Worm (Caenorhabditis elegans): ENCODE results near the gene C23G10.10.

C23G10.10 gene

ce11 chrIII:6245728-6246127, 31.9 kb upstream of the C23G10.10 start, which contains the start of gene bcas-2:
Gene bcas-2 (minus strand): TSS chrIII:6245828.
- TF ChIP-seq him-1 (tag; optimal IDR thresholded peaks at IDR 0.05) (no peak), pha-4 (tag; optimal IDR thresholded peaks at IDR 0.05) (no peak), dpl-1 (GFP tag; optimal IDR thresholded peaks at IDR 0.05) (no peak), snpc-4 (GFP tag; optimal IDR thresholded peaks at IDR 0.05) (no peak), snpc-4 (tag; optimal IDR thresholded peaks at IDR 0.05) (no peak), lsl-1 (GFP tag; optimal IDR thresholded peaks at IDR 0.05) (no peak), dox-1 (GFP tag; IDR thresholded peaks at IDR 0.05) (no peak), F57C9.4 (tag; optimal IDR thresholded peaks at IDR 0.05) (no peak), rec-8 (tag; optimal IDR thresholded peaks at IDR 0.05) (no peak), mes-4 (tag; optimal IDR thresholded peaks at IDR 0.05) (no peak), K12H6.12 (tag; optimal IDR thresholded peaks at IDR 0.05) (no peak), snpc-1.1 (tag; optimal IDR thresholded peaks at IDR 0.05; ENCODE audit: insufficient read depth) (no peak), nfya-2 (GFP tag; IDR thresholded peaks at IDR 0.05) (no peak), let-607 (tag; optimal IDR thresholded peaks at IDR 0.05) (no peak), gei-17 (GFP tag; optimal IDR thresholded peaks at IDR 0.05) (no peak), Y67H2A.10 (GFP tag; conservative IDR thresholded peaks at IDR 0.05) (no peak), pbrm-1 (GFP tag; IDR thresholded peaks at IDR 0.05) (no peak), cebp-1 (GFP tag; IDR thresholded peaks at IDR 0.05) (no peak), cebp-1 (tag; optimal IDR thresholded peaks at IDR 0.05) (no peak), attf-5 (GFP tag; optimal IDR thresholded peaks at IDR 0.05) (no peak), somi-1 (GFP tag; optimal IDR thresholded peaks at IDR 0.05) (no peak), nhr-120 (GFP tag; IDR thresholded peaks at IDR 0.05) (no peak)

ce11 chrIII:6240528-6240927, 26.7 kb upstream of the C23G10.10 start, which contains the start of gene T12A2.3:
Gene T12A2.3 (plus strand): TSS chrIII:6240828.
- TF ChIP-seq ceh-100 (GFP tag; IDR thresholded peaks at IDR 0.05) = no peak
- TF ChIP-seq ztf-28 (GFP tag; IDR thresholded peaks at IDR 0.05) = no peak
- TF ChIP-seq ceh-27 (GFP tag; optimal IDR thresholded peaks at IDR 0.05) = no peak
- no peak for TF ChIP-seq ztf-22 (GFP tag; optimal IDR thresholded peaks at IDR 0.05)
- no peak for TF ChIP-seq let-607 (tag; optimal IDR thresholded peaks at IDR 0.05)
- no peak for TF ChIP-seq sptf-2 (GFP tag; optimal IDR thresholded peaks at IDR 0.05)
- TF ChIP-seq repo-1 (tag; optimal IDR thresholded peaks at IDR 0.05) = no peak
- no peak for TF ChIP-seq nhr-27 (tag; optimal IDR thresholded peaks at IDR 0.05)
- no peak for TF ChIP-seq mel-28 (tag; optimal IDR thresholded peaks at IDR 0.05; ENCODE audit: borderline replicate concordance)
- TF ChIP-seq nfyb-1 (GFP tag; IDR thresholded peaks at IDR 0.05) = no peak
- no peak for TF ChIP-seq him-1 (tag; optimal IDR thresholded peaks at IDR 0.05)

ce11 chrIII:6236649-6237048, 22.8 kb upstream of the C23G10.10 start, which contains the start of gene T12A2.21:
Gene T12A2.21 (minus strand): TSS chrIII:6236749.
- TF ChIP-seq Y53G8AR.9 (GFP tag; conservative IDR thresholded peaks at IDR 0.05) (no peak), F22D6.2 (tag; optimal IDR thresholded peaks at IDR 0.05) (no peak), snpc-4 (GFP tag; optimal IDR thresholded peaks at IDR 0.05) (no peak), snpc-4 (tag; optimal IDR thresholded peaks at IDR 0.05) (no peak), nhr-179 (tag; optimal IDR thresholded peaks at IDR 0.05) (no peak), ceh-100 (GFP tag; IDR thresholded peaks at IDR 0.05) (no peak), attf-5 (GFP tag; optimal IDR thresholded peaks at IDR 0.05) (no peak), rpc-1 (optimal IDR thresholded peaks at IDR 0.05) (no peak), rpc-1 (tag; optimal IDR thresholded peaks at IDR 0.05) (no peak), let-607 (tag; optimal IDR thresholded peaks at IDR 0.05) (no peak), ztf-18 (tag; optimal IDR thresholded peaks at IDR 0.05) (no peak), lin-35 (GFP tag; optimal IDR thresholded peaks at IDR 0.05) (no peak), sdz-38 (tag; optimal IDR thresholded peaks at IDR 0.05) (no peak), ekl-4 (GFP tag; IDR thresholded peaks at IDR 0.05) (no peak), mcd-1 (GFP tag; IDR thresholded peaks at IDR 0.05) (no peak), hmg-20 (GFP tag; IDR thresholded peaks at IDR 0.05) (no peak), hrde-1 (tag; optimal IDR thresholded peaks at IDR 0.05; ENCODE audit: borderline replicate concordance) (no peak)
